Worm (Caenorhabditis elegans) whole organism, L4 larva: ENCODE results near the gene kcnl-1.

Experiments
- ZK546.5 ChIP-seq, 2 experiments: sonication (generic microtip); optimal IDR thresholded peaks; 2 replicates each; lab custom pipeline; 2017; ENCODE audit warnings: missing biosample characterization in 2 of 2, missing genetic modification characterization in 2 of 2
- ceh-44 ChIP-seq: fragments of 200-800 bp; sonication (Bioruptor generic); IDR thresholded peaks from 2 replicates; pipeline ENCODE4 v1.3.6; 2022; ENCODE audit warnings: missing genetic modification reagents, missing genetic modification characterization, missing compliant biosample characterization
- dve-1 ChIP-seq: sonication (generic microtip); optimal IDR thresholded peaks from 2 replicates; lab custom pipeline; 2017; ENCODE audit warnings: antibody characterized with exemption, mild to moderate bottlenecking, missing genetic modification characterization, missing compliant biosample characterization; ENCODE audit not compliant: insufficient read depth
- lsy-2 ChIP-seq, 2 experiments: fragments of 150-350 bp in 1 of 2; sonication (generic microtip) in 1 of 2; optimal IDR thresholded peaks; 2 replicates each; lab custom pipeline; 2014 to 2017; ENCODE audit warnings: missing biosample characterization in 2 of 2, missing genetic modification characterization in 2 of 2
- nhr-41 ChIP-seq: fragments of 200-800 bp; sonication (Bioruptor generic); IDR thresholded peaks from 2 replicates; pipeline ENCODE4 v1.3.6; 2022; ENCODE audit warnings: missing genetic modification reagents, missing genetic modification characterization, missing compliant biosample characterization
- spr-1 ChIP-seq: sonication (generic microtip); optimal IDR thresholded peaks from 2 replicates; lab custom pipeline; 2016; ENCODE audit warnings: mild to moderate bottlenecking, missing genetic modification characterization, missing compliant biosample characterization
- spr-3 ChIP-seq: fragments of 200-800 bp; sonication (Bioruptor generic); optimal IDR thresholded peaks from 2 replicates; lab custom pipeline; 2018; ENCODE audit warnings: mild to moderate bottlenecking, missing genetic modification characterization, missing compliant biosample characterization
- unc-62 ChIP-seq, 3 experiments: fragments of 150-350 bp in 1 of 3; sonication (generic microtip); optimal IDR thresholded peaks in 2 of 3; peaks in 1 of 3; 1 replicate in 1 of 3; 2 replicates in 2 of 3; lab custom pipeline; 2014 to 2017; ENCODE audit warnings: missing biosample characterization in 3 of 3, missing genetic modification characterization in 3 of 3, missing genetic modification reagents in 3 of 3, missing genotype in 1 of 3

DNA sequence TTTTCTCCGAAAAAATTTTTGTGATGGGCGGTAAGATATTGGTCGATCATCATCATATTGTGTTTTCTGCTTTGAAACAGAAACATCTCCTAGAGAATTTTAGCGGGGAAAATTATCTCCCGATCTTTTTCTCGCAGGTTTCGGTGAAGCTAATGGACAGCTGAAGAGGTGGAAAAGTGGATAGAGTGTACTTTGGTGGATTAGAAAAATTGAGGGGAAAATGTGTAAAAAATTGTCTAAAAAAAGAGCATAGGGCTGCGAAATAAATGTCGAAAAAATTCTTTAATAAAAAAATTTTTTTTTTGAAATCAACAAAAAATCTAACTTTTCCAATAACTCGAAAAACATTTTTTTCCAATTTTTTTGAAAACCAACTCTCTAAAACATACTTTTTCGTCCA is 9.3 kb upstream of the kcnl-1 start, which contains the start of gene oac-1:
- no peak for TF ChIP-seq unc-62 (GFP tag; optimal IDR thresholded peaks at IDR 0.05 in 1 of 2; lab: Kevin White, UChicago)
- no peak for TF ChIP-seq unc-62 (tag; optimal IDR thresholded peaks at IDR 0.05; lab: Kevin White, UChicago)
- TF ChIP-seq spr-3 (GFP tag; lab: Kevin White, UChicago) = no peak
- TF ChIP-seq spr-1 (tag; lab: Kevin White, UChicago) = no peak
- no peak for TF ChIP-seq ZK546.5 (tag; optimal IDR thresholded peaks at IDR 0.05; lab: Kevin White, UChicago)
- TF ChIP-seq dve-1 (tag; lab: Kevin White, UChicago) = no peak
- TF ChIP-seq lsy-2 (tag; optimal IDR thresholded peaks at IDR 0.05; lab: Kevin White, UChicago) = no peak
- TF ChIP-seq nhr-41 = no peak
- no peak for TF ChIP-seq ceh-44 (GFP tag; lab: Robert Waterston, UW)
